Worm (Caenorhabditis elegans): Measurements from ENCODE around the gene clh-1.

Gene clh-1

DNA sequence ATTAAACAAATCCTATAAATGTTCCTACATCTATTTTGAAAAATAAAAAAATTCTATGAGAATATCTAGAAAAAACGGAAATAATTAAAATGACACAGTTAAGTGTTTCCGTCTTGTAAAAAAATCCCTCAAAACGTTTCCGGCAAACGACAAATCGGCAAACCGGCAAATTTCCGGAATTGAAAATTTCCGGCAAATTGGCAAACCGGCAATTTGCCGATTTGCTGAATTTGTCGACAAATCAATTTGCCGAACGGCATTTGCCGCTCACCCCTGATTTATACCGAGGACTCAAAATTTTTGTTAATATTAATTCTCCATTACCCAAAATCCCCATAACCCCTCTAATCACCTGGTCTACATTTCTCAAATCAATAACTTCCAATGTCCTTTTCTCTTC lies 3.2 kb downstream of the clh-1 start:
- TF ChIP-seq pag-3 (tag; optimal IDR thresholded peaks at IDR 0.05; ENCODE audit: borderline replicate concordance, insufficient read depth) (no peak), efl-1 (optimal IDR thresholded peaks at IDR 0.05) (no peak), efl-1 (GFP tag; optimal IDR thresholded peaks at IDR 0.05 in 1 of 2) (peak in 1 of 2 experiments; percentile 53)

DNA sequence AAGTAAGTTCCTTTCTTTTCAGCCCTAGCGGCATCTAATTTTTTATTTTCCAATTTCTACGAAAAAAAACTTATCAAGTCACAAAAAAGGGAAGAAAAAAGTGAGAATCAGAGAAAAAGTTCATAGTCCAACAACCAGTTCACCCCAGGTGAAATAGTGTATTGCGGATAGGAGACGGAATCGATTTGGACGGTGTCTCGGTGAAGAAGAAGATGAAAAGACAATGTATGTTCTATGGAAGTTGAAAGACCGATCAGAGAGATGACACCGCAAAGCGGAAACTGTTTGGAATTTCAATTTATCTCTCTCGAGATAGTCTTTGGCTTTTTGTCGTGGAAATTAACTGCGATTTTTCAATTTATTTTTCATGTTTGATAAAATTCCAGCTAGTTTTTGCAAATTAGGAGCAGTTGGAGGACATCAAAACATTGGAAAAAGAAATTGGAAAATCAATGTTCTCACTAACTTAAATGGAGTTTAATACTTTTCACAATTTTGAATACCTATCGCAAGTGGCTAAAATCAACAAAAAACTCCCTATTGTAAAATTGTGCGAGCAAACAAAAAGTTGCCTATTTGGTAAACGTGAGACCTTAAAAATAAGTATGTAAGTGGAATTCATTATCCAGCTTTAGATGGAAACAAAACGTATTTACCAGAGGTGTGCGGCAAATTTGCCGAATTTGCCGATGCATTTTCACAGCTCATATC lies 3.9 kb downstream of the clh-1 start:
- TF ChIP-seq hpl-2 (GFP tag; optimal IDR thresholded peaks at IDR 0.05) (no peak), blmp-1 (tag; optimal IDR thresholded peaks at IDR 0.05) (peak; percentile 53), egl-27 (tag; optimal IDR thresholded peaks at IDR 0.05) (no peak), C16A3.4 (tag; optimal IDR thresholded peaks at IDR 0.05) (no peak), dpl-1 (GFP tag; optimal IDR thresholded peaks at IDR 0.05) (no peak), F16B12.6 (tag; optimal IDR thresholded peaks at IDR 0.05) (no peak), elt-3 (tag; optimal IDR thresholded peaks at IDR 0.05) (peak in 4 of 6 experiments; percentile 9 to 76 (median 68)), tbx-2 (tag; optimal IDR thresholded peaks at IDR 0.05) (peak; percentile 8), pag-3 (tag; optimal IDR thresholded peaks at IDR 0.05; ENCODE audit: borderline replicate concordance, insufficient read depth) (no peak), pqm-1 (tag; optimal IDR thresholded peaks at IDR 0.05) (no peak), ztf-11 (tag; optimal IDR thresholded peaks at IDR 0.05) (no peak), ceh-90 (tag; optimal IDR thresholded peaks at IDR 0.05) (no peak), rnt-1 (tag; optimal IDR thresholded peaks at IDR 0.05) (no peak), alr-1 (tag; optimal IDR thresholded peaks at IDR 0.05; ENCODE audit: borderline replicate concordance) (no peak), nhr-71 (tag; optimal IDR thresholded peaks at IDR 0.05) (peak; percentile 27), lsy-2 (tag; optimal IDR thresholded peaks at IDR 0.05) (peak in 1 of 2 experiments; percentile 7), lin-15B (tag; optimal IDR thresholded peaks at IDR 0.05) (no peak), nhr-85 (tag) (peak; percentile 94), nhr-84 (tag; optimal IDR thresholded peaks at IDR 0.05) (no peak), lin-14 (GFP tag; optimal IDR thresholded peaks at IDR 0.05) (peak; percentile 59), unc-86 (tag; optimal IDR thresholded peaks at IDR 0.05) (no peak), ceh-63 (GFP tag; optimal IDR thresholded peaks at IDR 0.05) (no peak), aha-1 (tag; optimal IDR thresholded peaks at IDR 0.05) (no peak), lin-39 (tag; optimal IDR thresholded peaks at IDR 0.05) (no peak), zip-4 (GFP tag; optimal IDR thresholded peaks at IDR 0.05) (no peak), aly-2 (tag; optimal IDR thresholded peaks at IDR 0.05) (no peak), nhr-20 (tag; optimal IDR thresholded peaks at IDR 0.05) (peak; percentile 20), snu-23 (GFP tag; optimal IDR thresholded peaks at IDR 0.05) (peak; percentile 17)

DNA sequence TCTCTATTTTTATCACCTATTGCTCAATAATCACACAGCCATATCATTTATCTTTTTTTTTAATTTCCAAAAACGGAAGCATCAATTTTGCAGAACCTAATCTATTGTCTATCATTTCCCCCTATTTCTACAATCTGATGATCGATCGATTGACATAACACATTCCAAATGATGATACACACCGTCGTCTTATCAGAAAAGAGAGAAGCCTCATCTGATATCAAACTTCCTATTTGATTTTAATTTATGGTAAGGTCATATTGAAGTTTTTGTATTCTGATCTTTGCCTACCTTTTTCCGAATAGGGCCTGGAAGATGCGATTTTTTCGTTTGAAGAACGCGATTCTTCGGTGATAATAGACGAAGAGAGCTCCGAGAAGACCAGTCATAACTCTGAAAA lies 6.7 kb downstream of the clh-1 start:
- TF ChIP-seq fkh-10 (GFP tag; optimal IDR thresholded peaks at IDR 0.05) (no peak), irx-1 (tag; optimal IDR thresholded peaks at IDR 0.05) (no peak), mdl-1 (tag; optimal IDR thresholded peaks at IDR 0.05) (no peak), nhr-71 (tag; optimal IDR thresholded peaks at IDR 0.05) (peak; percentile 10), fos-1 (tag; optimal IDR thresholded peaks at IDR 0.05) (no peak), hlh-4 (tag; optimal IDR thresholded peaks at IDR 0.05) (no peak), lin-14 (GFP tag; optimal IDR thresholded peaks at IDR 0.05) (peak; percentile 25), ets-5 (GFP tag; IDR thresholded peaks at IDR 0.05) (no peak), elt-3 (tag; optimal IDR thresholded peaks at IDR 0.05) (peak in 3 of 6 experiments; percentile 26 to 52 (median 26)), jun-1 (tag; optimal IDR thresholded peaks at IDR 0.05) (no peak), blmp-1 (tag; optimal IDR thresholded peaks at IDR 0.05) (peak; percentile 16), nhr-85 (tag) (peak; percentile 70), efl-1 (optimal IDR thresholded peaks at IDR 0.05) (no peak), efl-1 (GFP tag; optimal IDR thresholded peaks at IDR 0.05 in 1 of 2) (peak in 1 of 2 experiments; percentile 60), lir-3 (tag; optimal IDR thresholded peaks at IDR 0.05; ENCODE audit: poor library complexity) (no peak), elt-2 (tag; optimal IDR thresholded peaks at IDR 0.05) (no peak)
